Worm (Caenorhabditis elegans) whole organism, L1 larva: ENCODE results near the gene K07F5.6.

Experiments
- C16A3.4 ChIP-seq: fragments of 150-350 bp; optimal IDR thresholded peaks from 2 replicates; lab custom pipeline; 2014; ENCODE audit warnings: missing biosample characterization, missing genetic modification characterization
- C34B4.2 ChIP-seq: sonication (generic microtip); optimal IDR thresholded peaks from 2 replicates; lab custom pipeline; 2017; ENCODE audit warnings: mild to moderate bottlenecking, missing genetic modification characterization, missing compliant biosample characterization
- F16B12.6 ChIP-seq: fragments of 150-350 bp; optimal IDR thresholded peaks from 2 replicates; lab custom pipeline; 2014; ENCODE audit warnings: missing biosample characterization, missing genetic modification characterization
- aly-2 ChIP-seq: fragments of 150-350 bp; optimal IDR thresholded peaks from 2 replicates; lab custom pipeline; 2014; ENCODE audit warnings: missing biosample characterization, missing genetic modification characterization
- blmp-1 ChIP-seq: fragments of 150-350 bp; optimal IDR thresholded peaks from 2 replicates; lab custom pipeline; 2014; ENCODE audit warnings: missing biosample characterization, missing genetic modification characterization
- ceh-63 ChIP-seq: fragments of 200-800 bp; sonication (Bioruptor generic); optimal IDR thresholded peaks from 2 replicates; lab custom pipeline; 2018; ENCODE audit warnings: mild to moderate bottlenecking, missing genetic modification characterization, missing compliant biosample characterization
- ceh-90 ChIP-seq: sonication (generic microtip); optimal IDR thresholded peaks from 2 replicates; lab custom pipeline; 2016; ENCODE audit warnings: missing genetic modification characterization, missing compliant biosample characterization
- dpl-1 ChIP-seq, 3 experiments: fragments of 150-350 bp in 2 of 3; sonication (generic microtip) in 1 of 3; optimal IDR thresholded peaks; 2 replicates each; lab custom pipeline; 2014 to 2017; ENCODE audit warnings: missing biosample characterization in 3 of 3, missing genetic modification characterization in 3 of 3, missing genetic modification reagents in 3 of 3
- dsc-1 ChIP-seq: sonication (generic microtip); optimal IDR thresholded peaks from 2 replicates; lab custom pipeline; 2016; ENCODE audit warnings: mild to moderate bottlenecking, missing genetic modification characterization, missing compliant biosample characterization
- efl-1 ChIP-seq, 4 experiments: fragments of 150-350 bp; optimal IDR thresholded peaks in 3 of 4; peaks in 1 of 4; 1 replicate in 1 of 4; 2 replicates in 3 of 4; lab custom pipeline; 2014; ENCODE audit warnings: missing biosample characterization in 2 of 4, missing genetic modification characterization in 2 of 4, missing genetic modification reagents in 2 of 4
- egl-13 ChIP-seq: sonication (generic microtip); optimal IDR thresholded peaks from 2 replicates; lab custom pipeline; 2016; ENCODE audit warnings: missing genotype, missing genetic modification reagents, missing genetic modification characterization, missing compliant biosample characterization
- fkh-4 ChIP-seq: sonication (generic microtip); optimal IDR thresholded peaks from 2 replicates; lab custom pipeline; 2016; ENCODE audit warnings: missing compliant biosample characterization, missing genetic modification characterization, borderline replicate concordance
- fkh-8 ChIP-seq: sonication (generic microtip); optimal IDR thresholded peaks from 2 replicates; lab custom pipeline; 2016; ENCODE audit warnings: mild to moderate bottlenecking, missing genetic modification characterization, missing compliant biosample characterization
- grh-1 ChIP-seq: fragments of 200-800 bp; sonication (Bioruptor generic); IDR thresholded peaks from 2 replicates; pipeline ENCODE4 v1.3.6; 2022; ENCODE audit warnings: missing genetic modification reagents, missing genetic modification characterization, missing compliant biosample characterization
- hlh-17 ChIP-seq: fragments of 200-800 bp; sonication (Bioruptor generic); optimal IDR thresholded peaks from 2 replicates; lab custom pipeline; 2018; ENCODE audit warnings: missing genetic modification characterization, mild to moderate bottlenecking, missing compliant biosample characterization, moderate library complexity, borderline replicate concordance
- hlh-4 ChIP-seq: sonication (generic microtip); optimal IDR thresholded peaks from 2 replicates; lab custom pipeline; 2016; ENCODE audit warnings: mild to moderate bottlenecking, missing genetic modification characterization, missing compliant biosample characterization
- irx-1 ChIP-seq: sonication (generic microtip); optimal IDR thresholded peaks from 2 replicates; lab custom pipeline; 2016; ENCODE audit warnings: missing genetic modification characterization, missing compliant biosample characterization
- jun-1 ChIP-seq: fragments of 150-350 bp; optimal IDR thresholded peaks from 2 replicates; lab custom pipeline; 2014; ENCODE audit warnings: missing biosample characterization, missing genetic modification reagents, missing genetic modification characterization
- lin-15B ChIP-seq: fragments of 150-350 bp; sonication (generic microtip); optimal IDR thresholded peaks from 3 replicates; lab custom pipeline; 2014; ENCODE audit warnings: missing biosample characterization, missing genetic modification characterization
- lir-3 ChIP-seq: sonication (generic microtip); optimal IDR thresholded peaks from 2 replicates; lab custom pipeline; 2016; ENCODE audit warnings: mild to moderate bottlenecking, missing genetic modification characterization, moderate library complexity, missing compliant biosample characterization; ENCODE audit not compliant: poor library complexity
- lsy-2 ChIP-seq, 2 experiments: fragments of 150-350 bp; optimal IDR thresholded peaks; 2 replicates each; lab custom pipeline; 2014; ENCODE audit warnings: missing biosample characterization in 2 of 2, missing genetic modification characterization in 2 of 2
- mab-9 ChIP-seq: fragments of 200-800 bp; sonication (Bioruptor generic); IDR thresholded peaks from 2 replicates; pipeline ENCODE4 v1.3.6; 2022; ENCODE audit warnings: missing genetic modification reagents, missing genetic modification characterization, missing compliant biosample characterization
- mef-2 ChIP-seq: fragments of 150-350 bp; optimal IDR thresholded peaks from 2 replicates; lab custom pipeline; 2014; ENCODE audit warnings: missing biosample characterization, missing genetic modification characterization
- nhr-19 ChIP-seq: fragments of 200-800 bp; sonication (Bioruptor generic); conservative IDR thresholded peaks from 2 replicates; pipeline ENCODE4 v1.3.6; 2022; ENCODE audit warnings: missing genetic modification characterization, missing compliant biosample characterization
- nhr-20 ChIP-seq: sonication (generic microtip); optimal IDR thresholded peaks from 2 replicates; lab custom pipeline; 2016; ENCODE audit warnings: mild to moderate bottlenecking, missing genetic modification characterization, missing compliant biosample characterization
- nhr-28 ChIP-seq: fragments of 150-350 bp; optimal IDR thresholded peaks from 2 replicates; lab custom pipeline; 2014; ENCODE audit warnings: missing biosample characterization, missing genetic modification characterization
- nhr-47 ChIP-seq: sonication (generic microtip); optimal IDR thresholded peaks from 2 replicates; lab custom pipeline; 2016; ENCODE audit warnings: mild to moderate bottlenecking, missing genetic modification characterization, moderate library complexity, missing compliant biosample characterization
- nhr-71 ChIP-seq: sonication (generic microtip); optimal IDR thresholded peaks from 2 replicates; lab custom pipeline; 2016; ENCODE audit warnings: mild to moderate bottlenecking, missing genetic modification characterization, moderate library complexity, missing compliant biosample characterization
- nhr-77 ChIP-seq: fragments of 150-350 bp; optimal IDR thresholded peaks from 2 replicates; lab custom pipeline; 2014; ENCODE audit warnings: missing biosample characterization, missing genetic modification characterization
- nhr-84 ChIP-seq: sonication (generic microtip); optimal IDR thresholded peaks from 2 replicates; lab custom pipeline; 2017; ENCODE audit warnings: missing biosample characterization, missing genetic modification characterization
- nhr-85 ChIP-seq: sonication (generic microtip); peaks from one replicate; lab custom pipeline; 2016; ENCODE audit warnings: missing genetic modification characterization, inconsistent platforms, missing compliant biosample characterization
- rnt-1 ChIP-seq: sonication (generic microtip); optimal IDR thresholded peaks from 2 replicates; lab custom pipeline; 2016; ENCODE audit warnings: mild to moderate bottlenecking, missing genetic modification characterization, moderate library complexity, missing compliant biosample characterization
- snu-23 ChIP-seq: sonication (generic microtip); optimal IDR thresholded peaks from 2 replicates; lab custom pipeline; 2016; ENCODE audit warnings: missing genetic modification characterization, missing compliant biosample characterization
- sox-4 ChIP-seq: sonication (generic microtip); optimal IDR thresholded peaks from 2 replicates; lab custom pipeline; 2016; ENCODE audit warnings: missing genetic modification characterization, missing compliant biosample characterization
- sup-37 ChIP-seq: fragments of 200-800 bp; sonication (Bioruptor generic); optimal IDR thresholded peaks from 2 replicates; lab custom pipeline; 2018; ENCODE audit warnings: mild to moderate bottlenecking, missing genetic modification characterization, missing compliant biosample characterization
- swsn-7 ChIP-seq: sonication (generic microtip); optimal IDR thresholded peaks from 2 replicates; lab custom pipeline; 2016; ENCODE audit warnings: missing genetic modification characterization, missing compliant biosample characterization
- unc-30 ChIP-seq: sonication (generic microtip); optimal IDR thresholded peaks from 2 replicates; lab custom pipeline; 2017; ENCODE audit warnings: missing biosample characterization, missing genetic modification characterization
- unc-62 ChIP-seq: fragments of 150-350 bp; optimal IDR thresholded peaks from 2 replicates; lab custom pipeline; 2014; ENCODE audit warnings: missing biosample characterization, missing genetic modification reagents, missing genetic modification characterization
- unc-98 ChIP-seq: fragments of 200-800 bp; sonication (Bioruptor generic); IDR thresholded peaks from 2 replicates; pipeline ENCODE4 v1.3.6; 2022; ENCODE audit warnings: missing genetic modification characterization, missing compliant biosample characterization
- zag-1 ChIP-seq: fragments of 150-350 bp; optimal IDR thresholded peaks from 2 replicates; lab custom pipeline; 2014; ENCODE audit warnings: missing biosample characterization, missing genetic modification characterization
- zip-4 ChIP-seq: fragments of 200-800 bp; sonication (Bioruptor generic); optimal IDR thresholded peaks from 2 replicates; lab custom pipeline; 2018; ENCODE audit warnings: mild to moderate bottlenecking, missing genetic modification characterization, moderate library complexity, missing compliant biosample characterization
- ztf-11 ChIP-seq, 2 experiments: sonication (generic microtip); optimal IDR thresholded peaks; 2 replicates each; lab custom pipeline; 2016 to 2017; ENCODE audit warnings: missing genetic modification characterization in 2 of 2, missing biosample characterization in 1 of 2, missing compliant biosample characterization in 1 of 2

The K07F5.6 gene

ce11 chrIV:9821621-9822020 lies 24.9 kb downstream of the K07F5.6 start, which contains the start of gene col-123:
col-123 (plus strand) TSS chrIV:9821921.
- TF ChIP-seq jun-1 (tag; lab: Kevin White, UChicago) (no peak), blmp-1 (tag; lab: Kevin White, UChicago) (peak; percentile 53)

DNA sequence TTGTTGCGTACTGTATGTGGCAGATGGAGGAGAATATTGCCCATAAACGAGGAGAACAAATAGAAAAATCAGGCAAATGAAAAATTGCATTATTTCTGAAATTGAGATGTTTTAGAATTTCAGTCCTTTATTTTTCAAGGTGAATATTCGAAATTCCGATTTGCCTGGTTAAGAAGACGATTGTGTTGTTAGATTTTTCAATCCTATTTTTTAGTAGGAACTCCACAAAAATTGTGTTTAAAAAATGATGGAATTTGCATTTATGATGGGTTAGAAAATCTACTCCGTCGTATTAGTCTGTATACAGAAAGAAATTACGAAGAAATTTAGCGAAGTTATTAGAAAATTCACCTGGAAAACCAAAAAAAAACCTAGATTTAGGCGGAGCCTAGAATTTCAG lies 31.0 kb downstream of the K07F5.6 start, which contains the start of gene egl-20:
egl-20 (minus strand) TSS at position 101 of the 400 bp plus-strand sequence.
- TF ChIP-seq mab-9 (GFP tag; lab: Robert Waterston, UW) (no peak), nhr-85 (tag; lab: Kevin White, UChicago) (no peak)
- TF ChIP-seq, all 84 proteins: peak for 0

ce11 chrIV:9811487-9811886 lies 35.0 kb downstream of the K07F5.6 start:
- TF ChIP-seq fkh-8 (tag; lab: Kevin White, UChicago), result peak; percentile 63
- no peak for TF ChIP-seq blmp-1 (tag; lab: Kevin White, UChicago)
- TF ChIP-seq dsc-1 (tag; lab: Kevin White, UChicago), result peak; percentile 68
- TF ChIP-seq nhr-47, result peak; percentile 26
- peak; percentile 16 for TF ChIP-seq unc-30 (tag; lab: Kevin White, UChicago)
- no peak for TF ChIP-seq hlh-4 (tag; lab: Kevin White, UChicago)
- TF ChIP-seq nhr-71 (tag; lab: Kevin White, UChicago), result peak; percentile 53

DNA sequence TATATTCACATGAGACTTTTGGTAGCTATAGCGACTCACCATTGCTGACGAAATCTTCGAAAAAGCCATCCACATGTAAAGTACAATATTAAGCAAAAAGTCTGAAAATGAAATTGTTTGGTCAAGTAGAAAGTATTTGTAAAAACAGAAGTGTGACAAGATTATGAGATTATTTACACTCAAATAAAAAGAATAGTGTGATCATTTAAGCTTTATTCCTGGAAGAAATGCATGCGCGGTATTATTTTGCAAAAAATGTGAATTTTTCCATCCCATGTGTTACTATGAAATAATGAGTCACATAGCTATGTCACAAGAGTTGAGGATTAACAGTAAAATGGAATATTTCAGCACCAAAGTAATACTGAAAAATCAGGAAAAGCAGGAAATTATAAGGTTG lies 35.8 kb downstream of the K07F5.6 start, which contains the start of gene dct-15:
dct-15 (minus strand) TSS at position 101 of the 400 bp plus-strand sequence.
- TF ChIP-seq fkh-8 (tag; lab: Kevin White, UChicago), result peak; percentile 68
- TF ChIP-seq C16A3.4 (tag; lab: Kevin White, UChicago), result no peak
- peak; percentile 71 for TF ChIP-seq dsc-1 (tag; lab: Kevin White, UChicago)
- peak; percentile 31 for TF ChIP-seq sox-4 (tag; lab: Kevin White, UChicago)
- TF ChIP-seq sup-37 (GFP tag; lab: Kevin White, UChicago), result no peak
- peak; percentile 31 for TF ChIP-seq nhr-71 (tag; lab: Kevin White, UChicago)
- peak; percentile 26 for TF ChIP-seq nhr-47

ce11 chrIV:9803544-9803943 lies 42.9 kb downstream of the K07F5.6 start:
- no peak for TF ChIP-seq nhr-84
- TF ChIP-seq egl-13, result no peak
- TF ChIP-seq lin-15B, result no peak
- no peak for TF ChIP-seq F16B12.6
- peak; percentile 90 for TF ChIP-seq nhr-20 (tag; lab: Kevin White, UChicago)
- no peak for TF ChIP-seq zag-1 (tag; lab: Kevin White, UChicago)
- TF ChIP-seq C34B4.2 (tag; lab: Kevin White, UChicago), result no peak
- no peak for TF ChIP-seq mef-2 (tag; lab: Kevin White, UChicago)
- TF ChIP-seq hlh-17 (GFP tag; lab: Kevin White, UChicago), result no peak
- TF ChIP-seq ztf-11 (tag; optimal IDR thresholded peaks at IDR 0.05; lab: Kevin White, UChicago), result no peak
- peak; percentile 33; the same call in 1 of the 2 replicates for TF ChIP-seq grh-1 (GFP tag; lab: Robert Waterston, UW)
- no peak for TF ChIP-seq mab-9 (GFP tag; lab: Robert Waterston, UW)
- no peak for TF ChIP-seq fkh-8 (tag; lab: Kevin White, UChicago)
- TF ChIP-seq zip-4 (GFP tag; lab: Kevin White, UChicago), result no peak
- no peak for TF ChIP-seq nhr-28 (tag; lab: Kevin White, UChicago)
- no peak for TF ChIP-seq sup-37 (GFP tag; lab: Kevin White, UChicago)
- peak; percentile 82 for TF ChIP-seq snu-23 (GFP tag; lab: Kevin White, UChicago)
- no peak for TF ChIP-seq unc-62 (GFP tag; lab: Kevin White, UChicago)
- peak; percentile 34 for TF ChIP-seq lir-3
- peak in 2 of 3 experiments; percentile 36 to 46 for TF ChIP-seq dpl-1 (GFP tag; optimal IDR thresholded peaks at IDR 0.05; lab: Kevin White, UChicago)
- TF ChIP-seq efl-1 (optimal IDR thresholded peaks at IDR 0.05; lab: Kevin White, UChicago), result peak; percentile 39 to 54
- TF ChIP-seq efl-1 (GFP tag; optimal IDR thresholded peaks at IDR 0.05 in 1 of 2; lab: Kevin White, UChicago), result peak; percentile 34 to 94
- TF ChIP-seq rnt-1 (tag; lab: Kevin White, UChicago), result peak; percentile 50
- peak; percentile 17 for TF ChIP-seq irx-1 (tag; lab: Kevin White, UChicago)
- TF ChIP-seq lsy-2 (tag; optimal IDR thresholded peaks at IDR 0.05; lab: Kevin White, UChicago), result peak; percentile 50 to 65
- TF ChIP-seq ceh-63 (GFP tag; lab: Kevin White, UChicago), result no peak
- peak; percentile 67 for TF ChIP-seq nhr-19 (GFP tag; lab: Robert Waterston, UW)
- peak; percentile 62 for TF ChIP-seq aly-2 (tag; lab: Kevin White, UChicago)
- TF ChIP-seq nhr-77 (tag; lab: Kevin White, UChicago), result peak; percentile 38
- no peak for TF ChIP-seq ceh-90
- TF ChIP-seq fkh-4 (tag; lab: Kevin White, UChicago), result no peak
- no peak for TF ChIP-seq unc-98 (GFP tag; lab: Robert Waterston, UW)
- TF ChIP-seq swsn-7 (tag; lab: Kevin White, UChicago), result peak; percentile 32
- peak; percentile 29 for TF ChIP-seq dsc-1 (tag; lab: Kevin White, UChicago)
